Worm (Caenorhabditis elegans): ENCODE data around the gene ZK892.3.

DNA sequence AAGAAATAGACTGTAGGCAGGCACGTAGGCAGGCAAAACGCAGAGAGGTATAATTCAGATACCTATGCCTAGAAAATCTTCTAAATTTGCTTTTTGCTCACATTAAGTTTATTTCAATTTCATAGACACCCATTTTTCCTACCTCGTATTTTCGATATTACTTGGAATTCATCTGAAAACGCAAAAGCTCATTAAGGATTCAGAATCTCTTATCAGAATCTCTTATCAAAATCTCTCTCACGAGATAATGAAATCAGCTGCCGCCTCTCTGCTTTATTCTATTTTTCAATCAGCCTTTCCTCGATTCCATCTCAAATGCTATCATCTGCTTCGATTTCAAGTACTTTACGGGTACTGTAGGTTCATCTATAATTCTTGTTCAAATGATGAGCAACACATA lies 49.8 kb upstream of the ZK892.3 start:
- TF ChIP-seq ets-7 (tag; optimal IDR thresholded peaks at IDR 0.05) = no peak
- TF ChIP-seq B0310.2 (tag; optimal IDR thresholded peaks at IDR 0.05) = no peak
- no peak for TF ChIP-seq ama-1 (optimal IDR thresholded peaks at IDR 0.05)
- no peak for TF ChIP-seq flt-1 (GFP tag; IDR thresholded peaks at IDR 0.05)
- no peak for TF ChIP-seq tra-4 (tag; optimal IDR thresholded peaks at IDR 0.05)
- TF ChIP-seq F13C5.2 (tag; optimal IDR thresholded peaks at IDR 0.05) = no peak
